Worm (Caenorhabditis elegans) whole organism, L3 larva: Measurements from ENCODE around the gene oac-29.
A peak's percentile ranks its signal among the peaks of the same experiment; 100 is the strongest.

Experiments used
- R02D3.7 ChIP-seq: fragments of 150-350 bp; optimal IDR thresholded peaks from 2 replicates; lab custom pipeline; 2014; ENCODE audit warnings: missing biosample characterization, missing genetic modification characterization
- aly-2 ChIP-seq: fragments of 150-350 bp; optimal IDR thresholded peaks from 2 replicates; lab custom pipeline; 2014; ENCODE audit warnings: missing biosample characterization, missing genetic modification characterization
- ama-1 ChIP-seq: fragments of 150-350 bp; optimal IDR thresholded peaks from 2 replicates; lab custom pipeline; 2018
- ceh-16 ChIP-seq: sonication (generic microtip); optimal IDR thresholded peaks from 2 replicates; lab custom pipeline; 2017; ENCODE audit warnings: missing biosample characterization, missing genetic modification characterization
- ceh-9 ChIP-seq: sonication (generic microtip); optimal IDR thresholded peaks from 2 replicates; lab custom pipeline; 2018; ENCODE audit warnings: missing biosample characterization, missing genetic modification characterization
- daf-12 ChIP-seq: fragments of 150-350 bp; optimal IDR thresholded peaks from 2 replicates; lab custom pipeline; 2014; ENCODE audit warnings: missing biosample characterization, missing genetic modification reagents, missing genetic modification characterization
- egl-27 ChIP-seq: sonication (generic microtip); optimal IDR thresholded peaks from 4 replicates; lab custom pipeline; 2017; ENCODE audit warnings: missing biosample characterization, missing genetic modification reagents, missing genetic modification characterization
- elt-1 ChIP-seq: fragments of 150-350 bp; optimal IDR thresholded peaks from 2 replicates; lab custom pipeline; 2014; ENCODE audit warnings: missing biosample characterization, missing genetic modification characterization
- fkh-10 ChIP-seq: sonication (generic microtip); optimal IDR thresholded peaks from 2 replicates; lab custom pipeline; 2017; ENCODE audit warnings: missing biosample characterization, missing genetic modification reagents, missing genetic modification characterization
- fkh-2 ChIP-seq: fragments of 150-350 bp; optimal IDR thresholded peaks from 2 replicates; lab custom pipeline; 2014; ENCODE audit warnings: missing biosample characterization, missing genetic modification reagents, missing genetic modification characterization
- fos-1 ChIP-seq: fragments of 150-350 bp; optimal IDR thresholded peaks from 2 replicates; lab custom pipeline; 2014; ENCODE audit warnings: missing biosample characterization, missing genetic modification characterization
- hmg-11 ChIP-seq: sonication (generic microtip); optimal IDR thresholded peaks from 2 replicates; lab custom pipeline; 2016; ENCODE audit warnings: missing genetic modification characterization, missing compliant biosample characterization
- jun-1 ChIP-seq: fragments of 150-350 bp; optimal IDR thresholded peaks from 2 replicates; lab custom pipeline; 2014; ENCODE audit warnings: missing biosample characterization, missing genetic modification reagents, missing genetic modification characterization
- lin-39 ChIP-seq: fragments of 150-350 bp; optimal IDR thresholded peaks from 2 replicates; lab custom pipeline; 2018; ENCODE audit warnings: missing biosample characterization, missing genetic modification reagents, missing genetic modification characterization
- lsy-12 ChIP-seq: sonication (generic microtip); optimal IDR thresholded peaks from 2 replicates; lab custom pipeline; 2016; ENCODE audit warnings: mild to moderate bottlenecking, missing genetic modification characterization, missing compliant biosample characterization
- mdl-1 ChIP-seq: fragments of 150-350 bp; optimal IDR thresholded peaks from 2 replicates; lab custom pipeline; 2014; ENCODE audit warnings: missing biosample characterization, missing genetic modification characterization
- mml-1 ChIP-seq: fragments of 150-350 bp; sonication (generic microtip); optimal IDR thresholded peaks from 3 replicates; lab custom pipeline; 2014; ENCODE audit warnings: missing biosample characterization, missing genetic modification characterization
- nfya-1 ChIP-seq: sonication (generic microtip); optimal IDR thresholded peaks from 2 replicates; lab custom pipeline; 2017; ENCODE audit warnings: missing genetic modification characterization, mild to moderate bottlenecking, missing compliant biosample characterization, antibody characterized with exemption, moderate library complexity; ENCODE audit not compliant: insufficient read depth
- nhr-12 ChIP-seq: fragments of 150-350 bp; optimal IDR thresholded peaks from 2 replicates; lab custom pipeline; 2014; ENCODE audit warnings: missing biosample characterization, missing genetic modification characterization
- nhr-23 ChIP-seq: fragments of 150-350 bp; optimal IDR thresholded peaks from 2 replicates; lab custom pipeline; 2014; ENCODE audit warnings: missing biosample characterization, missing genetic modification reagents, missing genetic modification characterization
- nhr-237 ChIP-seq: fragments of 150-350 bp; optimal IDR thresholded peaks from 2 replicates; lab custom pipeline; 2014; ENCODE audit warnings: missing biosample characterization, missing genetic modification characterization
- nhr-25 ChIP-seq: sonication (generic microtip); optimal IDR thresholded peaks from 2 replicates; lab custom pipeline; 2017; ENCODE audit warnings: missing biosample characterization, missing genetic modification characterization
- nhr-28 ChIP-seq: fragments of 150-350 bp; optimal IDR thresholded peaks from 2 replicates; lab custom pipeline; 2014; ENCODE audit warnings: missing biosample characterization, missing genetic modification characterization
- nhr-43 ChIP-seq: sonication (generic microtip); optimal IDR thresholded peaks from 2 replicates; lab custom pipeline; 2016; ENCODE audit warnings: mild to moderate bottlenecking, missing genetic modification characterization, missing compliant biosample characterization; ENCODE audit not compliant: poor library complexity, severe bottlenecking
- nhr-67 ChIP-seq: fragments of 150-350 bp; optimal IDR thresholded peaks from 2 replicates; lab custom pipeline; 2014; ENCODE audit warnings: missing biosample characterization, missing genetic modification characterization
- nhr-76 ChIP-seq: fragments of 150-350 bp; sonication (generic microtip); optimal IDR thresholded peaks from 5 replicates; lab custom pipeline; 2014; ENCODE audit warnings: missing biosample characterization, missing genetic modification characterization
- nhr-77 ChIP-seq: fragments of 150-350 bp; optimal IDR thresholded peaks from 2 replicates; lab custom pipeline; 2014; ENCODE audit warnings: missing biosample characterization, missing genetic modification characterization
- pha-4 ChIP-seq: fragments of 150-350 bp; optimal IDR thresholded peaks from 2 replicates; lab custom pipeline; 2014; ENCODE audit warnings: missing biosample characterization, missing genetic modification reagents, missing genetic modification characterization
- pqm-1 ChIP-seq: fragments of 150-350 bp; optimal IDR thresholded peaks from 2 replicates; lab custom pipeline; 2017; ENCODE audit warnings: missing biosample characterization, missing genetic modification characterization, inconsistent platforms
- skn-1 ChIP-seq: fragments of 150-350 bp; optimal IDR thresholded peaks from 2 replicates; lab custom pipeline; 2014; ENCODE audit warnings: missing biosample characterization, missing genetic modification characterization
- snpc-4 ChIP-seq: fragments of 150-350 bp; optimal IDR thresholded peaks from 2 replicates; lab custom pipeline; 2014; ENCODE audit warnings: missing biosample characterization, missing genetic modification characterization
- unc-39 ChIP-seq: sonication (generic microtip); optimal IDR thresholded peaks from 4 replicates; lab custom pipeline; 2017; ENCODE audit warnings: missing biosample characterization, missing genetic modification characterization
- unc-62 ChIP-seq: fragments of 150-350 bp; sonication (generic microtip); optimal IDR thresholded peaks from 4 replicates; lab custom pipeline; 2014; ENCODE audit warnings: missing biosample characterization, missing genetic modification reagents, missing genetic modification characterization
- ztf-11 ChIP-seq: fragments of 150-350 bp; optimal IDR thresholded peaks from 2 replicates; lab custom pipeline; 2014; ENCODE audit warnings: missing biosample characterization, missing genetic modification characterization
- ztf-4 ChIP-seq: fragments of 150-350 bp; optimal IDR thresholded peaks from 2 replicates; lab custom pipeline; 2014; ENCODE audit warnings: missing biosample characterization, missing genetic modification characterization

oac-29 gene

ce11 chrV:8610633-8611404 is 24.7 kb downstream of the oac-29 start, which contains the start of gene fip-4 (continued):
- peak; percentile 38 for TF ChIP-seq mml-1 (tag; lab: Kevin White, UChicago)
- TF ChIP-seq fos-1 (tag; lab: Kevin White, UChicago): no peak
- no peak for TF ChIP-seq ztf-4 (tag; lab: Kevin White, UChicago)

ce11 chrV:8609776-8610529 is 25.5 kb downstream of the oac-29 start:
- TF ChIP-seq mml-1 (tag; lab: Kevin White, UChicago): no peak
- no peak for TF ChIP-seq fkh-2 (tag; lab: Kevin White, UChicago)
- no peak for TF ChIP-seq elt-1 (tag; lab: Kevin White, UChicago)
- TF ChIP-seq ceh-9 (tag; lab: Kevin White, UChicago): no peak
- TF ChIP-seq nfya-1 (tag; lab: Kevin White, UChicago): peak; percentile 28
- TF ChIP-seq mdl-1 (tag; lab: Kevin White, UChicago): peak; percentile 3
- TF ChIP-seq aly-2 (tag; lab: Kevin White, UChicago): no peak
- TF ChIP-seq nhr-28 (tag; lab: Kevin White, UChicago): no peak
- TF ChIP-seq pqm-1 (tag; lab: Kevin White, UChicago): no peak
- no peak for TF ChIP-seq unc-62
- no peak for TF ChIP-seq lsy-12 (tag; lab: Kevin White, UChicago)
- TF ChIP-seq ceh-16: no peak
- TF ChIP-seq nhr-12 (tag; lab: Kevin White, UChicago): no peak
- TF ChIP-seq fos-1 (tag; lab: Kevin White, UChicago): no peak
- TF ChIP-seq nhr-237: no peak
- TF ChIP-seq daf-12 (tag; lab: Kevin White, UChicago): no peak
- TF ChIP-seq jun-1: no peak
- TF ChIP-seq ztf-11 (tag; lab: Kevin White, UChicago): no peak
- no peak for TF ChIP-seq fkh-10
- TF ChIP-seq nhr-25 (tag; lab: Kevin White, UChicago): no peak
- TF ChIP-seq nhr-43 (tag; lab: Kevin White, UChicago): peak; percentile 42
- peak; percentile 60 for TF ChIP-seq hmg-11
- no peak for TF ChIP-seq skn-1
- no peak for TF ChIP-seq R02D3.7 (tag; lab: Kevin White, UChicago)
- no peak for TF ChIP-seq pha-4 (tag; lab: Kevin White, UChicago)
- no peak for TF ChIP-seq nhr-23 (tag; lab: Kevin White, UChicago)
- peak; percentile 31 for TF ChIP-seq snpc-4 (tag; lab: Kevin White, UChicago)
- TF ChIP-seq nhr-77 (tag; lab: Kevin White, UChicago): no peak
- no peak for TF ChIP-seq egl-27
- peak; percentile 65 for TF ChIP-seq lin-39 (tag; lab: Kevin White, UChicago)
- no peak for TF ChIP-seq ama-1 (lab: Kevin White, UChicago)
- TF ChIP-seq nhr-76 (tag; lab: Kevin White, UChicago): no peak
- TF ChIP-seq nhr-67 (tag; lab: Kevin White, UChicago): no peak

ce11 chrV:8608483-8608882 is 27.0 kb downstream of the oac-29 start:
- TF ChIP-seq unc-39 (no peak), fkh-10 (no peak), unc-62 (no peak)

ce11 chrV:8607353-8607850 is 28.1 kb downstream of the oac-29 start, which contains the start of gene smk-1:
Gene smk-1, plus strand, starts transcription at chrV:8607800.
- TF ChIP-seq lsy-12 (tag; lab: Kevin White, UChicago) (no peak), unc-39 (no peak), nhr-23 (tag; lab: Kevin White, UChicago) (peak; percentile 67), nhr-25 (tag; lab: Kevin White, UChicago) (peak; percentile 89)
- TF ChIP-seq, all 47 proteins: peak for 2
